Fruit fly (Drosophila melanogaster): Measurements from ENCODE around the gene x16.

x16 gene

dm6 chr2L:6870777-6871176, 49.2 kb downstream of the x16 start (continued):
- TF ChIP-seq MTF-1 (GFP tag; optimal IDR thresholded peaks at IDR 0.05; ENCODE audit: borderline replicate concordance) (no peak), onecut (GFP tag; IDR thresholded peaks at IDR 0.05) (no peak), exex (tag; optimal IDR thresholded peaks at IDR 0.05) (peak; percentile 93), CG11398 (GFP tag; optimal IDR thresholded peaks at IDR 0.05) (no peak), CG4854 (GFP tag; optimal IDR thresholded peaks at IDR 0.05) (no peak), Elba2 (GFP tag; optimal IDR thresholded peaks at IDR 0.05) (no peak), odd (GFP tag; optimal IDR thresholded peaks at IDR 0.05) (no peak), NC2β (GFP tag; optimal IDR thresholded peaks at IDR 0.05) (no peak), twi (tag; optimal IDR thresholded peaks at IDR 0.05) (no peak), br (optimal IDR thresholded peaks at IDR 0.05) (no peak), HLHmδ (GFP tag; optimal IDR thresholded peaks at IDR 0.05) (no peak), cas (GFP tag; IDR thresholded peaks at IDR 0.05) (no peak), CG13894 (tag; optimal IDR thresholded peaks at IDR 0.05) (no peak), GATAe (GFP tag; conservative IDR thresholded peaks at IDR 0.05) (no peak), sug (tag; optimal IDR thresholded peaks at IDR 0.05) (peak; percentile 32), Pdp1 (GFP tag; optimal IDR thresholded peaks at IDR 0.05) (peak in 1 of 2 experiments; percentile 1), chif (GFP tag; optimal IDR thresholded peaks at IDR 0.05) (no peak), Poxn (GFP tag; IDR thresholded peaks at IDR 0.05) (no peak), chinmo (GFP tag; IDR thresholded peaks at IDR 0.05; ENCODE audit: partially characterized antibody) (0 out of 4 replicates have a peak, but pooled peaks have one; percentile 13), CG34376 (GFP tag; optimal IDR thresholded peaks at IDR 0.05) (peak; percentile 44), CG18599 (GFP tag; optimal IDR thresholded peaks at IDR 0.05) (no peak), CG31441 (GFP tag; IDR thresholded peaks at IDR 0.05) (no peak), CG5180 (GFP tag; optimal IDR thresholded peaks at IDR 0.05) (no peak), CG43689 (GFP tag; IDR thresholded peaks at IDR 0.05) (no peak), lilli (GFP tag; optimal IDR thresholded peaks at IDR 0.05) (no peak), vfl (GFP tag; optimal IDR thresholded peaks at IDR 0.05) (no peak), Rx (GFP tag; IDR thresholded peaks at IDR 0.05) (no peak), Eip74EF (GFP tag; optimal IDR thresholded peaks at IDR 0.05) (no peak), Scr (GFP tag; IDR thresholded peaks at IDR 0.05; ENCODE audit: partially characterized antibody) (no peak), pan (optimal IDR thresholded peaks at IDR 0.05) (no peak), pan (GFP tag; optimal IDR thresholded peaks at IDR 0.05 in 1 of 2, IDR thresholded peaks at IDR 0.05 in 1 of 2) (no peak), prd (optimal IDR thresholded peaks at IDR 0.05) (no peak), prd (GFP tag; IDR thresholded peaks at IDR 0.05) (no peak)

DNA sequence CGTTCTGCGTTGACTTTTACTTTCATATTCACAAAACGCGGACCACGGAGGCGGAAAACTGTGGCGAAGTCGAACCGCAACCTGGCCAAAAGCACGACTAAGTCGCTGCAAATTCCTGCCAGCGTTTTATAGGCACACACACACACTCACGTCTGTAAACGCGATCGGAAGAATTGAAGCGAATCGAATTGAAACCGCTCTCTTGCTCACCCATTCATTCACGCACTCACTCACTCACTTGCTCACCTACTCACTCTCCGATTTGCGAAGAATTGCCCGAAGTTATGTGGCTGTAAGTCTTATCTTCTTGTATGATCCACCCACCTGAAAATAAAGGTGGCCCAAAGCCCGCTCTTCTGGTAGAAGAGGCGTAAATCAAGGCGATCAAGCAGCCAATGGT, 49.7 kb downstream of the x16 start, which contains the start of gene Nha1:
Nha1 (minus strand) TSS at position 101 of the 400 bp plus-strand sequence.
- TF ChIP-seq Trl (optimal IDR thresholded peaks at IDR 0.05): peak in 1 of 2 experiments; percentile 16
- no peak for TF ChIP-seq Trl (GFP tag; optimal IDR thresholded peaks at IDR 0.05)
- TF ChIP-seq CG7963 (GFP tag; IDR thresholded peaks at IDR 0.05; ENCODE audit: partially characterized antibody): no peak
- no peak for TF ChIP-seq Usf (GFP tag; optimal IDR thresholded peaks at IDR 0.05)
- no peak for TF ChIP-seq NC2β (GFP tag; optimal IDR thresholded peaks at IDR 0.05)
- TF ChIP-seq Lhr (GFP tag; optimal IDR thresholded peaks at IDR 0.05): no peak
- no peak for TF ChIP-seq CG2712 (tag; optimal IDR thresholded peaks at IDR 0.05)
- TF ChIP-seq gt (GFP tag; IDR thresholded peaks at IDR 0.05): no peak

Data from whole organism, embryonic.